Worm (Caenorhabditis elegans) whole organism, L1 larva: ENCODE data around the gene ptr-4.

Experiments
- C16A3.4 ChIP-seq: fragments of 150-350 bp; optimal IDR thresholded peaks from 2 replicates; lab custom pipeline; 2014; ENCODE audit warnings: missing biosample characterization, missing genetic modification characterization
- C34B4.2 ChIP-seq: sonication (generic microtip); optimal IDR thresholded peaks from 2 replicates; lab custom pipeline; 2017; ENCODE audit warnings: mild to moderate bottlenecking, missing genetic modification characterization, missing compliant biosample characterization
- Y116A8C.19 ChIP-seq: sonication (generic microtip); optimal IDR thresholded peaks from 2 replicates; lab custom pipeline; 2016; ENCODE audit warnings: missing compliant biosample characterization, missing genetic modification characterization, borderline replicate concordance
- blmp-1 ChIP-seq: fragments of 150-350 bp; optimal IDR thresholded peaks from 2 replicates; lab custom pipeline; 2014; ENCODE audit warnings: missing biosample characterization, missing genetic modification characterization
- ceh-63 ChIP-seq: fragments of 200-800 bp; sonication (Bioruptor generic); optimal IDR thresholded peaks from 2 replicates; lab custom pipeline; 2018; ENCODE audit warnings: mild to moderate bottlenecking, missing genetic modification characterization, missing compliant biosample characterization
- ceh-82 ChIP-seq, 3 experiments: fragments of 150-350 bp in 1 of 3; sonication (generic microtip) in 2 of 3; optimal IDR thresholded peaks; 2 replicates each; lab custom pipeline; 2014 to 2017; ENCODE audit warnings: missing biosample characterization in 3 of 3, missing genetic modification characterization in 3 of 3
- ceh-88 ChIP-seq: fragments of 200-800 bp; sonication (Bioruptor generic); IDR thresholded peaks from 2 replicates; pipeline ENCODE4 v1.3.6; 2022; ENCODE audit warnings: missing genetic modification characterization, missing compliant biosample characterization
- efl-1 ChIP-seq, 4 experiments: fragments of 150-350 bp; optimal IDR thresholded peaks in 3 of 4; peaks in 1 of 4; 1 replicate in 1 of 4; 2 replicates in 3 of 4; lab custom pipeline; 2014; ENCODE audit warnings: missing biosample characterization in 2 of 4, missing genetic modification characterization in 2 of 4, missing genetic modification reagents in 2 of 4
- efl-3 ChIP-seq: fragments of 200-800 bp; sonication (Bioruptor generic); optimal IDR thresholded peaks from 2 replicates; lab custom pipeline; 2018; ENCODE audit warnings: mild to moderate bottlenecking, missing genetic modification characterization, missing compliant biosample characterization
- elt-2 ChIP-seq: sonication (generic microtip); optimal IDR thresholded peaks from 2 replicates; lab custom pipeline; 2016; ENCODE audit warnings: missing genetic modification characterization, mild to moderate bottlenecking, inconsistent platforms, missing compliant biosample characterization, missing genetic modification reagents
- elt-3 ChIP-seq, 6 experiments: fragments of 150-350 bp in 1 of 6; sonication (generic microtip); optimal IDR thresholded peaks; 2 replicates each; lab custom pipeline; 2017 to 2018; ENCODE audit warnings: missing biosample characterization in 6 of 6, missing genetic modification characterization in 6 of 6, inconsistent platforms in 1 of 6
- ets-5 ChIP-seq: fragments of 200-800 bp; sonication (Bioruptor generic); IDR thresholded peaks from 2 replicates; pipeline ENCODE4 v1.3.6; 2022; ENCODE audit warnings: missing genetic modification characterization, missing compliant biosample characterization
- fkh-10 ChIP-seq: sonication (generic microtip); optimal IDR thresholded peaks from 2 replicates; lab custom pipeline; 2017; ENCODE audit warnings: missing biosample characterization, missing genetic modification reagents, missing genetic modification characterization
- irx-1 ChIP-seq: sonication (generic microtip); optimal IDR thresholded peaks from 2 replicates; lab custom pipeline; 2016; ENCODE audit warnings: missing genetic modification characterization, missing compliant biosample characterization
- jun-1 ChIP-seq: fragments of 150-350 bp; optimal IDR thresholded peaks from 2 replicates; lab custom pipeline; 2014; ENCODE audit warnings: missing biosample characterization, missing genetic modification reagents, missing genetic modification characterization
- lin-35 ChIP-seq, 2 experiments: fragments of 150-350 bp; optimal IDR thresholded peaks; 2 replicates each; lab custom pipeline; 2014; ENCODE audit warnings: missing biosample characterization in 2 of 2, missing genetic modification characterization in 2 of 2, missing genetic modification reagents in 2 of 2
- lin-39 ChIP-seq: fragments of 150-350 bp; optimal IDR thresholded peaks from 2 replicates; lab custom pipeline; 2014; ENCODE audit warnings: missing biosample characterization, missing genetic modification reagents, missing genetic modification characterization
- lsy-2 ChIP-seq, 2 experiments: fragments of 150-350 bp; optimal IDR thresholded peaks; 2 replicates each; lab custom pipeline; 2014; ENCODE audit warnings: missing biosample characterization in 2 of 2, missing genetic modification characterization in 2 of 2
- mdl-1 ChIP-seq, 2 experiments: fragments of 150-350 bp; optimal IDR thresholded peaks; 2 replicates each; lab custom pipeline; 2014 to 2017; ENCODE audit warnings: missing biosample characterization in 2 of 2, missing genetic modification characterization in 2 of 2, inconsistent platforms in 1 of 2
- mef-2 ChIP-seq: fragments of 150-350 bp; optimal IDR thresholded peaks from 2 replicates; lab custom pipeline; 2014; ENCODE audit warnings: missing biosample characterization, missing genetic modification characterization
- mep-1 ChIP-seq: fragments of 150-350 bp; optimal IDR thresholded peaks from 2 replicates; lab custom pipeline; 2014; ENCODE audit warnings: missing biosample characterization, missing genetic modification characterization
- nhr-12 ChIP-seq: sonication (generic microtip); optimal IDR thresholded peaks from 2 replicates; lab custom pipeline; 2017; ENCODE audit warnings: missing biosample characterization, missing genetic modification characterization
- nhr-20 ChIP-seq: sonication (generic microtip); optimal IDR thresholded peaks from 2 replicates; lab custom pipeline; 2016; ENCODE audit warnings: mild to moderate bottlenecking, missing genetic modification characterization, missing compliant biosample characterization
- nhr-28 ChIP-seq: fragments of 150-350 bp; optimal IDR thresholded peaks from 2 replicates; lab custom pipeline; 2014; ENCODE audit warnings: missing biosample characterization, missing genetic modification characterization
- nhr-47 ChIP-seq: sonication (generic microtip); optimal IDR thresholded peaks from 2 replicates; lab custom pipeline; 2016; ENCODE audit warnings: mild to moderate bottlenecking, missing genetic modification characterization, moderate library complexity, missing compliant biosample characterization
- nhr-71 ChIP-seq: sonication (generic microtip); optimal IDR thresholded peaks from 2 replicates; lab custom pipeline; 2016; ENCODE audit warnings: mild to moderate bottlenecking, missing genetic modification characterization, moderate library complexity, missing compliant biosample characterization
- nhr-84 ChIP-seq: sonication (generic microtip); optimal IDR thresholded peaks from 2 replicates; lab custom pipeline; 2017; ENCODE audit warnings: missing biosample characterization, missing genetic modification characterization
- nhr-90 ChIP-seq: sonication (generic microtip); optimal IDR thresholded peaks from 2 replicates; lab custom pipeline; 2016; ENCODE audit warnings: mild to moderate bottlenecking, missing genetic modification characterization, missing compliant biosample characterization; ENCODE audit not compliant: poor library complexity
- pag-3 ChIP-seq: sonication (generic microtip); optimal IDR thresholded peaks from 2 replicates; lab custom pipeline; 2017; ENCODE audit warnings: missing genetic modification characterization, mild to moderate bottlenecking, missing compliant biosample characterization, antibody characterized with exemption, borderline replicate concordance; ENCODE audit not compliant: insufficient read depth
- pax-3 ChIP-seq: fragments of 200-800 bp; sonication (Bioruptor generic); optimal IDR thresholded peaks from 2 replicates; lab custom pipeline; 2018; ENCODE audit warnings: mild to moderate bottlenecking, missing genetic modification characterization, moderate library complexity, missing compliant biosample characterization
- rnt-1 ChIP-seq: sonication (generic microtip); optimal IDR thresholded peaks from 2 replicates; lab custom pipeline; 2016; ENCODE audit warnings: mild to moderate bottlenecking, missing genetic modification characterization, moderate library complexity, missing compliant biosample characterization
- swsn-7 ChIP-seq: sonication (generic microtip); optimal IDR thresholded peaks from 2 replicates; lab custom pipeline; 2016; ENCODE audit warnings: missing genetic modification characterization, missing compliant biosample characterization
- unc-98 ChIP-seq: fragments of 200-800 bp; sonication (Bioruptor generic); IDR thresholded peaks from 2 replicates; pipeline ENCODE4 v1.3.6; 2022; ENCODE audit warnings: missing genetic modification characterization, missing compliant biosample characterization
- zag-1 ChIP-seq: fragments of 150-350 bp; optimal IDR thresholded peaks from 2 replicates; lab custom pipeline; 2014; ENCODE audit warnings: missing biosample characterization, missing genetic modification characterization
- zip-4 ChIP-seq: fragments of 200-800 bp; sonication (Bioruptor generic); optimal IDR thresholded peaks from 2 replicates; lab custom pipeline; 2018; ENCODE audit warnings: mild to moderate bottlenecking, missing genetic modification characterization, moderate library complexity, missing compliant biosample characterization
- ztf-11 ChIP-seq, 2 experiments: sonication (generic microtip); optimal IDR thresholded peaks; 2 replicates each; lab custom pipeline; 2016 to 2017; ENCODE audit warnings: missing genetic modification characterization in 2 of 2, missing biosample characterization in 1 of 2, missing compliant biosample characterization in 1 of 2

ptr-4 gene

DNA sequence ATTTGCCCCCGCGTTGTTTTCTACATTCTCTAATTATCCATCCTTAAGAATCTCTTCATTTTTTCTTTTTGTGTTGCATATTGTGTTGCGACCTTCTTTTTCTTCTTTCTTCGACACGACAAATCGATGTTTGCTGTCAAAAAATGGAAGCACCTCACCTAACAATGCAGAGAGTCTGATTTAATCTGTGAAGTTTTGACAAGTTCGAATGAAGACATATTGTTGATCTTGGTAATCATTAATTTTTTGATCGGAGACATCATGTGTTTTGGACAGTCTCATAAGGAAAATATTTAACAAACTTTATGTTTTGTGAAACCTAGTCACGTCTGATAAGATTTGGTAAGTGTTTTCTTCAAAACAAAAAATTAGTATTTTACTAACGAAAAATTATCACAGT is 36.7 kb downstream of the ptr-4 start (continued):
- no peak for TF ChIP-seq lsy-2 (tag; optimal IDR thresholded peaks at IDR 0.05; lab: Kevin White, UChicago)
- TF ChIP-seq irx-1, result no peak
- TF ChIP-seq nhr-47 (tag; lab: Kevin White, UChicago), result no peak

DNA sequence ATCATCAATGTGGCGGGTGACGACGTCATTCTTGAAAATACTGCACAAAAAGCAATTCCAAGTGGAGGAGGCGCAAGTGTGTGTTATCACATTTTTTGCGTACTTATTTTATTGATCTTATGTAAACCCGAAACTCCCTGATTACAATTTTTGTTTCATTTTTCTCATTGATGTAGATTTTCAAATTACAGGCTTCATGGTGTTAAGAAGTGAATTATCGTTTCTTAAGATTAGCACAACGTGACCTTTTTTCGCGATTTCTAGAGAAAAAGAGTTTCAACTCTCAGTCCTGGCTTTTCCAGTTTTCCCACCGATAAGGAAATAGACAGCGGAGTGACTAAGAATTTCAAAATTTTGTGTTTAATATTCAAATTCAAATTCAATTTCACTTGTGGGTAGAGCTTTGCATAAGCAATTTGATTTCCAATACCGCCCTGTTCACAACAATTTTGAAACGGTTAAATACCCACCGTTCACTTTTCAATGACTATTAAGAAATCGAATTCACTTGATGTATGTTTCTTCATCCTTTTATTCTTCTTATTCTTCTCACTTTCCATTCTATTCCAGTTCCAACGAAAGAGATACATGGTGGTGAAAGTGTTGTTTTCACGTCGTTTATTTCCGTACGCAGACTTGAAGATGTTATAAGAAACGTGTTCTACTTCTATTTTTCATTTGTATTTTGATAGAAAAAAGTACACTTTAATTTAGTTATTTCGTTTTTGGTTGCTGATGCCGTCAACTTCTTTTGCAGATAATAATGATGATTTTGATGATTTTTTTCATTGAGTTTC is 38.9 kb downstream of the ptr-4 start:
- TF ChIP-seq blmp-1 (tag; lab: Kevin White, UChicago), result peak; percentile 94
- no peak for TF ChIP-seq ztf-11 (tag; optimal IDR thresholded peaks at IDR 0.05; lab: Kevin White, UChicago)
- TF ChIP-seq elt-2 (tag; lab: Kevin White, UChicago), result peak; percentile 42

- TF ChIP-seq nhr-90 (tag; lab: Kevin White, UChicago) (peak; percentile 40), elt-2 (tag; lab: Kevin White, UChicago) (peak; percentile 58), ceh-63 (GFP tag; lab: Kevin White, UChicago) (no peak), swsn-7 (no peak), nhr-71 (tag; lab: Kevin White, UChicago) (peak; percentile 34), lsy-2 (tag; optimal IDR thresholded peaks at IDR 0.05; lab: Kevin White, UChicago) (no peak), lin-35 (GFP tag; optimal IDR thresholded peaks at IDR 0.05; lab: Kevin White, UChicago) (peak in 1 of 2 experiments; percentile 40), zip-4 (GFP tag; lab: Kevin White, UChicago) (no peak), nhr-20 (tag; lab: Kevin White, UChicago) (peak; percentile 21), efl-3 (GFP tag; lab: Kevin White, UChicago) (no peak)
These were observed 40.8 kb downstream of the ptr-4 start for ce11 chrX:6024977-6025376.

ce11 chrX:6022469-6022868 is 43.3 kb downstream of the ptr-4 start, which contains the start of gene lelo-3:
TSS of gene lelo-3 (minus strand) at chrX:6022569.
- no peak for TF ChIP-seq nhr-12 (tag; lab: Kevin White, UChicago)
- TF ChIP-seq ceh-88, result no peak
- no peak for TF ChIP-seq ets-5
- no peak for TF ChIP-seq pag-3 (tag; lab: Kevin White, UChicago)
- TF ChIP-seq swsn-7, result no peak
- no peak for TF ChIP-seq Y116A8C.19 (tag; lab: Kevin White, UChicago)
- TF ChIP-seq mef-2 (tag; lab: Kevin White, UChicago), result no peak
- no peak for TF ChIP-seq pax-3 (tag; lab: Kevin White, UChicago)
- TF ChIP-seq mdl-1 (tag; optimal IDR thresholded peaks at IDR 0.05; lab: Kevin White, UChicago), result no peak
- TF ChIP-seq elt-3 (tag; optimal IDR thresholded peaks at IDR 0.05; lab: Kevin White, UChicago), result no peak
- no peak for TF ChIP-seq C16A3.4 (tag; lab: Kevin White, UChicago)
- TF ChIP-seq nhr-84 (tag; lab: Kevin White, UChicago), result no peak
- TF ChIP-seq efl-1 (optimal IDR thresholded peaks at IDR 0.05; lab: Kevin White, UChicago), result no peak
- TF ChIP-seq efl-1 (GFP tag; optimal IDR thresholded peaks at IDR 0.05 in 1 of 2; lab: Kevin White, UChicago), result no peak
- no peak for TF ChIP-seq zag-1 (tag; lab: Kevin White, UChicago)
- TF ChIP-seq C34B4.2 (tag; lab: Kevin White, UChicago), result no peak
- no peak for TF ChIP-seq fkh-10 (GFP tag; lab: Kevin White, UChicago)
- no peak for TF ChIP-seq mep-1 (tag; lab: Kevin White, UChicago)
- TF ChIP-seq unc-98 (GFP tag; lab: Robert Waterston, UW), result no peak

- TF ChIP-seq nhr-28 (tag; lab: Kevin White, UChicago) (no peak), ceh-82 (tag; optimal IDR thresholded peaks at IDR 0.05; lab: Kevin White, UChicago) (no peak), efl-1 (optimal IDR thresholded peaks at IDR 0.05; lab: Kevin White, UChicago) (no peak), efl-1 (GFP tag; optimal IDR thresholded peaks at IDR 0.05 in 1 of 2; lab: Kevin White, UChicago) (peak in 1 of 2 experiments; percentile 14), jun-1 (no peak), rnt-1 (tag; lab: Kevin White, UChicago) (no peak), efl-3 (GFP tag; lab: Kevin White, UChicago) (no peak), lin-39 (no peak)
These were observed 45.0 kb downstream of the ptr-4 start for ce11 chrX:6020782-6021181.
